Worm (Caenorhabditis elegans) whole organism, L2 larva: Measurements from ENCODE around the gene F09F9.1.
A peak's percentile ranks its signal among the peaks of the same experiment; 100 is the strongest.

ENCODE experiments used
- C34F6.9 ChIP-seq: fragments of 150-350 bp; optimal IDR thresholded peaks from 2 replicates; lab custom pipeline; 2014; ENCODE audit warnings: missing biosample characterization, missing genetic modification characterization
- F13H6.1 ChIP-seq: sonication (generic microtip); optimal IDR thresholded peaks from 2 replicates; lab custom pipeline; 2016; ENCODE audit warnings: missing genetic modification characterization, missing compliant biosample characterization
- Y55F3AM.14 ChIP-seq: fragments of 200-800 bp; sonication (Bioruptor generic); optimal IDR thresholded peaks from 2 replicates; lab custom pipeline; 2018; ENCODE audit warnings: mild to moderate bottlenecking, missing genetic modification characterization, missing compliant biosample characterization
- ZK546.5 ChIP-seq: sonication (generic microtip); optimal IDR thresholded peaks from 2 replicates; lab custom pipeline; 2017; ENCODE audit warnings: missing biosample characterization, missing genetic modification characterization
- blmp-1 ChIP-seq: sonication (generic microtip); optimal IDR thresholded peaks from 2 replicates; lab custom pipeline; 2017; ENCODE audit warnings: missing genetic modification characterization, mild to moderate bottlenecking, missing compliant biosample characterization, antibody characterized with exemption, moderate library complexity; ENCODE audit not compliant: insufficient read depth
- ceh-16 ChIP-seq: fragments of 150-350 bp; optimal IDR thresholded peaks from 2 replicates; lab custom pipeline; 2014; ENCODE audit warnings: missing biosample characterization, missing genetic modification characterization
- crh-2 ChIP-seq: sonication (generic microtip); optimal IDR thresholded peaks from 2 replicates; lab custom pipeline; 2017; ENCODE audit warnings: missing biosample characterization, missing genetic modification characterization
- dmd-4 ChIP-seq: sonication (generic microtip); optimal IDR thresholded peaks from 2 replicates; lab custom pipeline; 2017; ENCODE audit warnings: missing biosample characterization, missing genetic modification characterization
- egl-27 ChIP-seq: sonication (generic microtip); optimal IDR thresholded peaks from 3 replicates; lab custom pipeline; 2017; ENCODE audit warnings: missing biosample characterization, missing genetic modification reagents, missing genetic modification characterization
- elt-1 ChIP-seq: fragments of 150-350 bp; optimal IDR thresholded peaks from 2 replicates; lab custom pipeline; 2014; ENCODE audit warnings: missing biosample characterization, missing genetic modification characterization
- elt-3 ChIP-seq: sonication (generic microtip); optimal IDR thresholded peaks from 2 replicates; lab custom pipeline; 2017; ENCODE audit warnings: missing biosample characterization, missing genetic modification characterization
- gmeb-1 ChIP-seq: fragments of 150-350 bp; optimal IDR thresholded peaks from 2 replicates; lab custom pipeline; 2014; ENCODE audit warnings: missing biosample characterization, missing genetic modification characterization
- lin-13 ChIP-seq: fragments of 150-350 bp; optimal IDR thresholded peaks from 2 replicates; lab custom pipeline; 2014; ENCODE audit warnings: missing biosample characterization, missing genetic modification reagents, missing genetic modification characterization
- lin-39 ChIP-seq: fragments of 150-350 bp; optimal IDR thresholded peaks from 2 replicates; lab custom pipeline; 2014; ENCODE audit warnings: missing biosample characterization, missing genetic modification reagents, missing genetic modification characterization
- lsy-2 ChIP-seq, 2 experiments: fragments of 150-350 bp in 1 of 2; sonication (generic microtip) in 1 of 2; optimal IDR thresholded peaks; 2 replicates each; lab custom pipeline; 2014 to 2017; ENCODE audit warnings: missing biosample characterization in 2 of 2, missing genetic modification characterization in 2 of 2
- mab-5 ChIP-seq: fragments of 150-350 bp; optimal IDR thresholded peaks from 2 replicates; lab custom pipeline; 2014; ENCODE audit warnings: missing biosample characterization, missing genetic modification characterization
- mbf-1 ChIP-seq: sonication (generic microtip); optimal IDR thresholded peaks from 2 replicates; lab custom pipeline; 2017; ENCODE audit warnings: missing biosample characterization, missing genetic modification characterization
- mdl-1 ChIP-seq, 2 experiments: fragments of 150-350 bp in 1 of 2; sonication (generic microtip) in 1 of 2; optimal IDR thresholded peaks; 2 replicates each; lab custom pipeline; 2017; ENCODE audit warnings: missing biosample characterization in 2 of 2, missing genetic modification characterization in 2 of 2
- nhr-12 ChIP-seq: fragments of 150-350 bp; optimal IDR thresholded peaks from 2 replicates; lab custom pipeline; 2014; ENCODE audit warnings: missing biosample characterization, missing genetic modification characterization
- nhr-129 ChIP-seq: fragments of 150-350 bp; optimal IDR thresholded peaks from 2 replicates; lab custom pipeline; 2014; ENCODE audit warnings: missing biosample characterization, missing genetic modification characterization
- nhr-23 ChIP-seq: fragments of 150-350 bp; optimal IDR thresholded peaks from 2 replicates; lab custom pipeline; 2014; ENCODE audit warnings: missing biosample characterization, missing genetic modification reagents, missing genetic modification characterization
- nhr-25 ChIP-seq: fragments of 150-350 bp; sonication (generic microtip); optimal IDR thresholded peaks from 3 replicates; lab custom pipeline; 2014; ENCODE audit warnings: missing biosample characterization, missing genetic modification characterization
- nhr-6 ChIP-seq: fragments of 150-350 bp; optimal IDR thresholded peaks from 2 replicates; lab custom pipeline; 2014; ENCODE audit warnings: missing biosample characterization, missing genetic modification characterization
- sem-4 ChIP-seq: fragments of 150-350 bp; optimal IDR thresholded peaks from 2 replicates; lab custom pipeline; 2014; ENCODE audit warnings: missing biosample characterization, missing genetic modification reagents, missing genetic modification characterization
- sma-9 ChIP-seq, 2 experiments: fragments of 150-350 bp in 1 of 2; sonication (generic microtip) in 1 of 2; optimal IDR thresholded peaks; 2 replicates each; lab custom pipeline; 2014 to 2016; ENCODE audit warnings: missing genetic modification characterization in 2 of 2, mild to moderate bottlenecking in 1 of 2, missing biosample characterization in 1 of 2, missing compliant biosample characterization in 1 of 2, missing genetic modification reagents in 1 of 2, moderate library complexity in 1 of 2
- snpc-4 ChIP-seq: fragments of 150-350 bp; optimal IDR thresholded peaks from 2 replicates; lab custom pipeline; 2014; ENCODE audit warnings: missing biosample characterization, missing genetic modification characterization
- unc-55 ChIP-seq: fragments of 150-350 bp; sonication (generic microtip); optimal IDR thresholded peaks from 3 replicates; lab custom pipeline; 2014; ENCODE audit warnings: missing biosample characterization, missing genetic modification reagents, missing genetic modification characterization
- unc-62 ChIP-seq: fragments of 150-350 bp; optimal IDR thresholded peaks from 2 replicates; lab custom pipeline; 2014; ENCODE audit warnings: missing biosample characterization, missing genetic modification reagents, missing genetic modification characterization
- zag-1 ChIP-seq: fragments of 150-350 bp; optimal IDR thresholded peaks from 2 replicates; lab custom pipeline; 2014; ENCODE audit warnings: missing biosample characterization, missing genetic modification characterization

The F09F9.1 gene

DNA sequence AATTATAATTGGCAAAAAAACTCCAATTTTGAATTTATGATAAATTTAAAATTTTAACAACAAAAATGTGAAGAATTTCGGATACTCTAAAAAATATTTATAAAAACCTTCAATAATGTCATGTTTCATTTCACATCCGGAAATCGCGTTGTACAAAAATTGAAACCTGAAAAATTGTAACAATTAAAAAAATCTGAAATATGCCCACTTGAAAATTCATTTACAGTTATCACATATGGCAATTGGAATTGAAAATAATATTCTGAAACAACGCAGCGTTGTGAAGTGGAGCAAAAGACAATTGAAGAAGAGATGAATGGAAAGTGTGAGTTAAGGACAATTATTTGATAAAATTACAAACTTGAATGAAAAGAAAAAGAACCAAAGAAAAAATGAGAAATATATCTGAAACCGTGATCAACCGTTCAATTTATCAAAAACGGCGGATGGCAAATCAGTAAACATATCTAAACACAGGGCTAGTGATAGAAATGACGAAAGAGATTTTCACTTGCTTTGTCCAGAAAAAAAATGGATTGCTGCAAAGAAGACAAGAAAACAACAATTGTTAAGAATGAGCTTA, 33.4 kb downstream of the F09F9.1 start:
- TF ChIP-seq nhr-12 (tag; lab: Kevin White, UChicago) (no peak), nhr-129 (tag; lab: Kevin White, UChicago) (no peak), gmeb-1 (no peak), ZK546.5 (tag; lab: Kevin White, UChicago) (no peak), egl-27 (tag; lab: Kevin White, UChicago) (no peak), Y55F3AM.14 (GFP tag; lab: Kevin White, UChicago) (no peak), lin-13 (GFP tag; lab: Kevin White, UChicago) (no peak), sem-4 (tag; lab: Kevin White, UChicago) (no peak), dmd-4 (tag; lab: Kevin White, UChicago) (no peak), mbf-1 (tag; lab: Kevin White, UChicago) (no peak), lin-39 (no peak), F13H6.1 (tag; lab: Kevin White, UChicago) (no peak), nhr-6 (tag; lab: Kevin White, UChicago) (no peak), elt-3 (tag; lab: Kevin White, UChicago) (no peak), elt-1 (tag; lab: Kevin White, UChicago) (no peak), unc-62 (GFP tag; lab: Kevin White, UChicago) (no peak), unc-55 (no peak)

ce11 chrX:4151206-4151605, 36.1 kb downstream of the F09F9.1 start:
- TF ChIP-seq nhr-129 (tag; lab: Kevin White, UChicago) (no peak), Y55F3AM.14 (GFP tag; lab: Kevin White, UChicago) (peak; percentile 13)

DNA sequence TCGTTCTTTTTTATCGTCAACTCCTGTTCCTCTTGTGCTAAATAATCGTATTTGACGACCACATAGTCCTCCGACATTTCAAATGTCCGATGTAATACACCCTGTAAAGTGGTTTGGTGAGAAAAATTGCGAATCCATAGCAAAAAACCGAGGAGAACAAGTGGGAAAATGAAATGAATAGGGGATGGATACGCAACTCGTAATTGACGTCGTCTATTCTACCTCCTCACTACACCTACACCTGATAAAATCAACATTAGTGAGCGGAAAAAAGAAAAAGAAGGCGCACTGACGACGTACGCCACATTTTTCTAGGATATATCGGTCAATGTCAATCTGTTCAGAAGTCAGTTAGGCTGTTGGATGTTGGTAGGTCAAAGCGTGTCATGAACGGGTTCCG, 38.2 kb downstream of the F09F9.1 start, which contains the start of gene nck-1:
TSS of gene nck-1 (minus strand) at position 101 of the 400 bp plus-strand sequence.
- TF ChIP-seq nhr-23 (no peak), blmp-1 (tag; lab: Kevin White, UChicago) (no peak), crh-2 (tag; lab: Kevin White, UChicago) (no peak), gmeb-1 (no peak), nhr-25 (no peak)

ce11 chrX:4154784-4155183, 39.7 kb downstream of the F09F9.1 start:
- TF ChIP-seq nhr-129 (tag; lab: Kevin White, UChicago) (peak; percentile 21), mbf-1 (tag; lab: Kevin White, UChicago) (no peak), lsy-2 (tag; optimal IDR thresholded peaks at IDR 0.05; lab: Kevin White, UChicago) (no peak), zag-1 (peak; percentile 50), mab-5 (peak; percentile 51), snpc-4 (tag; lab: Kevin White, UChicago) (no peak), C34F6.9 (tag; lab: Kevin White, UChicago) (peak; percentile 5), F13H6.1 (tag; lab: Kevin White, UChicago) (peak; percentile 12), mdl-1 (tag; optimal IDR thresholded peaks at IDR 0.05; lab: Kevin White, UChicago) (peak in 1 of 2 experiments; percentile 12)

- TF ChIP-seq F13H6.1 (tag; lab: Kevin White, UChicago) (peak; percentile 42), dmd-4 (tag; lab: Kevin White, UChicago) (no peak), crh-2 (tag; lab: Kevin White, UChicago) (no peak), nhr-129 (tag; lab: Kevin White, UChicago) (peak; percentile 55), C34F6.9 (tag; lab: Kevin White, UChicago) (peak; percentile 25), ceh-16 (tag; lab: Kevin White, UChicago) (no peak), gmeb-1 (no peak), sma-9 (GFP tag; optimal IDR thresholded peaks at IDR 0.05; lab: Kevin White, UChicago) (peak; percentile 70), sma-9 (tag; optimal IDR thresholded peaks at IDR 0.05; lab: Kevin White, UChicago) (no peak), unc-62 (GFP tag; lab: Kevin White, UChicago) (no peak), lsy-2 (tag; optimal IDR thresholded peaks at IDR 0.05; lab: Kevin White, UChicago) (peak in 1 of 2 experiments; percentile 44), lin-39 (no peak)
Observed at ce11 chrX:4157896-4158295, 42.8 kb downstream of the F09F9.1 start.
